Fruit fly (Drosophila melanogaster) whole organism, prepupa: ENCODE measurements around the gene CG43131.
A peak's percentile ranks its signal among the peaks of the same experiment; 100 is the strongest.

Experiments
- Blimp-1 ChIP-seq: fragments of 200-800 bp; sonication (Bioruptor generic); optimal IDR thresholded peaks from 3 replicates; lab custom pipeline; 2017; ENCODE audit warnings: missing biosample characterization, missing genetic modification characterization, mild to moderate bottlenecking, moderate library complexity, missing genetic modification reagents
- CG10631 ChIP-seq: fragments of 200-800 bp; sonication (Bioruptor generic); optimal IDR thresholded peaks from 2 replicates; lab custom pipeline; 2016; ENCODE audit warnings: missing biosample characterization, missing genetic modification characterization
- CG10669 ChIP-seq: fragments of 200-800 bp; sonication (Bioruptor generic); optimal IDR thresholded peaks from 3 replicates; lab custom pipeline; 2018; ENCODE audit warnings: missing biosample characterization, mild to moderate bottlenecking, missing genetic modification characterization, moderate library complexity
- CG11294 ChIP-seq: fragments of 200-800 bp; sonication (Bioruptor generic); IDR thresholded peaks from 2 replicates; pipeline ENCODE4 v1.3.6; 2022; ENCODE audit warnings: missing biosample characterization, missing genetic modification characterization
- CG11762 ChIP-seq: fragments of 200-800 bp; sonication (Bioruptor generic); optimal IDR thresholded peaks from 3 replicates; lab custom pipeline; 2016; ENCODE audit warnings: missing biosample characterization, missing genetic modification characterization; ENCODE audit not compliant: insufficient read depth
- CG11902 ChIP-seq: fragments of 200-800 bp; sonication (Bioruptor generic); optimal IDR thresholded peaks from 3 replicates; lab custom pipeline; 2016; ENCODE audit warnings: missing biosample characterization, missing genetic modification characterization
- CG15336 ChIP-seq: fragments of 200-800 bp; sonication (Bioruptor generic); IDR thresholded peaks from 2 replicates; pipeline ENCODE4 v1.3.6; 2022; ENCODE audit warnings: missing biosample characterization, missing genetic modification characterization
- CG1621 ChIP-seq: fragments of 200-800 bp; sonication (Bioruptor generic); optimal IDR thresholded peaks from 3 replicates; lab custom pipeline; 2018; ENCODE audit warnings: missing biosample characterization, mild to moderate bottlenecking, missing genetic modification characterization
- CG3032 ChIP-seq: fragments of 200-800 bp; optimal IDR thresholded peaks from 2 replicates; lab custom pipeline; 2019; ENCODE audit warnings: missing biosample characterization, mild to moderate bottlenecking, missing genetic modification characterization, moderate library complexity
- CG31627 ChIP-seq: fragments of 200-800 bp; sonication (Bioruptor generic); optimal IDR thresholded peaks from 3 replicates; lab custom pipeline; 2016; ENCODE audit warnings: missing biosample characterization, missing genetic modification characterization
- CG32006 ChIP-seq: fragments of 200-800 bp; sonication (Bioruptor generic); optimal IDR thresholded peaks from 3 replicates; lab custom pipeline; 2017; ENCODE audit warnings: missing biosample characterization, mild to moderate bottlenecking, missing genetic modification characterization
- CG3919 ChIP-seq: fragments of 200-800 bp; sonication (Bioruptor generic); optimal IDR thresholded peaks from 3 replicates; lab custom pipeline; 2016; ENCODE audit warnings: missing biosample characterization, missing genetic modification characterization
- CG6163 ChIP-seq: fragments of 200-800 bp; sonication (Bioruptor generic); IDR thresholded peaks from 3 replicates; pipeline ENCODE4 v1.3.6; 2022; ENCODE audit warnings: missing biosample characterization, missing genetic modification characterization
- CG6276 ChIP-seq: fragments of 200-800 bp; sonication (Bioruptor generic); optimal IDR thresholded peaks from 2 replicates; lab custom pipeline; 2017; ENCODE audit warnings: missing biosample characterization, mild to moderate bottlenecking, missing genetic modification characterization
- CG6792 ChIP-seq: fragments of 200-800 bp; sonication (Bioruptor generic); optimal IDR thresholded peaks from 3 replicates; lab custom pipeline; 2016; ENCODE audit warnings: missing biosample characterization, missing genetic modification characterization
- CG6808 ChIP-seq: fragments of 200-800 bp; sonication (Bioruptor generic); optimal IDR thresholded peaks from 3 replicates; lab custom pipeline; 2017; ENCODE audit warnings: missing biosample characterization, missing genetic modification characterization, mild to moderate bottlenecking, moderate library complexity, missing genetic modification reagents
- CG6854 ChIP-seq: fragments of 200-800 bp; sonication (Bioruptor generic); optimal IDR thresholded peaks from 2 replicates; lab custom pipeline; 2017; ENCODE audit warnings: missing biosample characterization, mild to moderate bottlenecking, missing genetic modification characterization
- CG7368 ChIP-seq: fragments of 200-800 bp; sonication (Bioruptor generic); optimal IDR thresholded peaks from 3 replicates; lab custom pipeline; 2016; ENCODE audit warnings: missing biosample characterization, missing genetic modification characterization
- CG8119 ChIP-seq: fragments of 200-800 bp; sonication (Bioruptor generic); IDR thresholded peaks from 3 replicates; pipeline ENCODE4 v1.3.6; 2022; ENCODE audit warnings: missing biosample characterization, missing genetic modification characterization
- CG8632 ChIP-seq: fragments of 200-800 bp; sonication (Bioruptor generic); optimal IDR thresholded peaks from 3 replicates; lab custom pipeline; 2016; ENCODE audit warnings: missing biosample characterization, missing genetic modification characterization
- Eip75B ChIP-seq: fragments of 200-800 bp; sonication (Bioruptor generic); optimal IDR thresholded peaks from 3 replicates; lab custom pipeline; 2016; ENCODE audit warnings: missing biosample characterization, missing genetic modification characterization
- Eip78C ChIP-seq: fragments of 200-800 bp; sonication (Bioruptor generic); peaks from one replicate; lab custom pipeline; 2016; ENCODE audit warnings: missing biosample characterization, missing genetic modification characterization
- Eip93F ChIP-seq: fragments of 200-800 bp; sonication (Bioruptor generic); optimal IDR thresholded peaks from 2 replicates; lab custom pipeline; 2016; ENCODE audit warnings: missing biosample characterization, mild to moderate bottlenecking, missing genetic modification characterization
- Ets96B ChIP-seq: fragments of 200-800 bp; optimal IDR thresholded peaks from 2 replicates; lab custom pipeline; 2019; ENCODE audit warnings: missing biosample characterization, mild to moderate bottlenecking, missing genetic modification characterization, moderate library complexity
- Hr38 ChIP-seq: sonication (Bioruptor generic); optimal IDR thresholded peaks from 2 replicates; lab custom pipeline; 2016; ENCODE audit warnings: missing biosample characterization, missing genetic modification characterization
- Hr39 ChIP-seq: fragments of 200-800 bp; sonication (Bioruptor generic); optimal IDR thresholded peaks from 2 replicates; lab custom pipeline; 2016; ENCODE audit warnings: missing biosample characterization, missing genetic modification characterization
- Lpt ChIP-seq: fragments of 200-800 bp; sonication (Bioruptor generic); optimal IDR thresholded peaks from 3 replicates; lab custom pipeline; 2016; ENCODE audit warnings: missing biosample characterization, missing genetic modification characterization
- Met ChIP-seq: fragments of 200-800 bp; sonication (Bioruptor generic); optimal IDR thresholded peaks from 3 replicates; lab custom pipeline; 2016; ENCODE audit warnings: missing biosample characterization, missing genetic modification characterization
- OdsH ChIP-seq: fragments of 200-800 bp; sonication (Bioruptor generic); optimal IDR thresholded peaks from 3 replicates; lab custom pipeline; 2016; ENCODE audit warnings: missing biosample characterization, missing genetic modification characterization
- Sox102F ChIP-seq: fragments of 200-800 bp; sonication (Bioruptor generic); optimal IDR thresholded peaks from 2 replicates; lab custom pipeline; 2016; ENCODE audit warnings: missing biosample characterization, mild to moderate bottlenecking, missing genetic modification characterization
- Sox15 ChIP-seq: fragments of 200-800 bp; sonication (Bioruptor generic); optimal IDR thresholded peaks from 3 replicates; lab custom pipeline; 2016; ENCODE audit warnings: missing biosample characterization, missing genetic modification characterization
- achi ChIP-seq: fragments of 200-800 bp; sonication (Bioruptor generic); optimal IDR thresholded peaks from 3 replicates; lab custom pipeline; 2016; ENCODE audit warnings: missing biosample characterization, missing genetic modification characterization
- acj6 ChIP-seq: fragments of 200-800 bp; sonication (Bioruptor generic); optimal IDR thresholded peaks from 3 replicates; lab custom pipeline; 2016; ENCODE audit warnings: missing biosample characterization, missing genetic modification characterization
- cyc ChIP-seq: fragments of 200-800 bp; sonication (Bioruptor generic); optimal IDR thresholded peaks from 3 replicates; lab custom pipeline; 2016; ENCODE audit warnings: missing biosample characterization, missing genetic modification characterization
- dac ChIP-seq: fragments of 200-800 bp; sonication (Bioruptor generic); optimal IDR thresholded peaks from 2 replicates; lab custom pipeline; 2017; ENCODE audit warnings: missing biosample characterization, mild to moderate bottlenecking, missing genetic modification characterization
- dsx ChIP-seq: fragments of 200-800 bp; optimal IDR thresholded peaks from 3 replicates; lab custom pipeline; 2019; ENCODE audit warnings: missing biosample characterization, mild to moderate bottlenecking, missing genetic modification characterization, moderate library complexity; ENCODE audit not compliant: poor library complexity, severe bottlenecking
- eg ChIP-seq: fragments of 200-800 bp; sonication (Bioruptor generic); IDR thresholded peaks from 3 replicates; pipeline ENCODE4 v1.3.6; 2022; ENCODE audit warnings: missing biosample characterization, missing genetic modification characterization
- esn ChIP-seq: fragments of 200-800 bp; sonication (Bioruptor generic); optimal IDR thresholded peaks from 2 replicates; lab custom pipeline; 2016; ENCODE audit warnings: missing biosample characterization, mild to moderate bottlenecking, missing genetic modification characterization, moderate library complexity
- fd85E ChIP-seq: fragments of 200-800 bp; sonication (Bioruptor generic); optimal IDR thresholded peaks from 3 replicates; lab custom pipeline; 2016; ENCODE audit warnings: missing biosample characterization, missing genetic modification characterization
- fkh ChIP-seq: fragments of 200-800 bp; sonication (Bioruptor generic); optimal IDR thresholded peaks from 3 replicates; lab custom pipeline; 2017; ENCODE audit warnings: missing biosample characterization, mild to moderate bottlenecking, missing genetic modification characterization, moderate library complexity
- lz ChIP-seq: fragments of 200-800 bp; sonication (Bioruptor generic); optimal IDR thresholded peaks from 3 replicates; lab custom pipeline; 2016; ENCODE audit warnings: missing biosample characterization, missing genetic modification characterization
- net ChIP-seq: fragments of 200-800 bp; sonication (Bioruptor generic); optimal IDR thresholded peaks from 3 replicates; lab custom pipeline; 2016; ENCODE audit warnings: missing biosample characterization, missing genetic modification characterization
- pdm3 ChIP-seq: fragments of 200-800 bp; sonication (Bioruptor generic); optimal IDR thresholded peaks from 3 replicates; lab custom pipeline; 2016; ENCODE audit warnings: missing biosample characterization, missing genetic modification characterization
- ss ChIP-seq, 2 experiments: fragments of 200-800 bp; sonication (Bioruptor generic); optimal IDR thresholded peaks; 2 replicates in 1 of 2; 3 replicates in 1 of 2; lab custom pipeline; 2017 to 2018; ENCODE audit warnings: mild to moderate bottlenecking in 2 of 2, missing biosample characterization in 2 of 2, missing genetic modification characterization in 2 of 2, moderate library complexity in 1 of 2
- svp ChIP-seq: fragments of 200-800 bp; sonication (Bioruptor generic); peaks from one replicate; lab custom pipeline; 2016; ENCODE audit warnings: missing biosample characterization, missing genetic modification characterization
- vri ChIP-seq: fragments of 200-800 bp; sonication (Bioruptor generic); optimal IDR thresholded peaks from 3 replicates; lab custom pipeline; 2016; ENCODE audit warnings: missing biosample characterization, mild to moderate bottlenecking, missing genetic modification characterization

CG43131 gene

dm6 chr3R:5095930-5096572 lies 12.9 kb downstream of the CG43131 start:
- TF ChIP-seq Eip75B (GFP tag; lab: Kevin White, UChicago) (no peak), acj6 (GFP tag; lab: Kevin White, UChicago) (no peak), dsx (GFP tag; lab: Kevin White, UChicago) (peak; percentile 16), CG15336 (no peak), CG6854 (GFP tag; lab: Kevin White, UChicago) (peak; percentile 48), Blimp-1 (GFP tag; lab: Kevin White, UChicago) (peak; percentile 43), achi (GFP tag; lab: Kevin White, UChicago) (no peak), OdsH (no peak), ss (GFP tag; optimal IDR thresholded peaks at IDR 0.05; lab: Kevin White, UChicago) (peak in 1 of 2 experiments; percentile 8), CG7368 (no peak), CG32006 (GFP tag; lab: Kevin White, UChicago) (no peak), CG3919 (no peak), CG11762 (GFP tag; lab: Kevin White, UChicago) (no peak), Hr38 (GFP tag; lab: Kevin White, UChicago) (no peak)

- TF ChIP-seq CG1621 (tag; lab: Kevin White, UChicago) (peak; percentile 2), CG10631 (GFP tag; lab: Kevin White, UChicago) (peak; percentile 54), fd85E (GFP tag; lab: Kevin White, UChicago) (no peak), CG3919 (peak; percentile 48), net (peak; percentile 32), esn (GFP tag; lab: Kevin White, UChicago) (peak; percentile 60), Eip78C (GFP tag; lab: Kevin White, UChicago) (peak; percentile 84), CG6276 (GFP tag; lab: Kevin White, UChicago) (no peak), CG11762 (GFP tag; lab: Kevin White, UChicago) (peak; percentile 29), Lpt (GFP tag; lab: Kevin White, UChicago) (no peak), Sox15 (GFP tag; lab: Kevin White, UChicago) (no peak), vri (GFP tag; lab: Kevin White, UChicago) (peak; percentile 12), svp (GFP tag; lab: Kevin White, UChicago) (peak; percentile 81), CG6854 (GFP tag; lab: Kevin White, UChicago) (no peak), CG31627 (GFP tag; lab: Kevin White, UChicago) (peak; percentile 27), Eip75B (GFP tag; lab: Kevin White, UChicago) (peak; percentile 57), CG10669 (GFP tag; lab: Kevin White, UChicago) (peak; percentile 39), dac (GFP tag; lab: Kevin White, UChicago) (no peak), cyc (GFP tag; lab: Kevin White, UChicago) (peak; percentile 40), CG6792 (GFP tag; lab: Kevin White, UChicago) (peak; percentile 39), CG7368 (peak; percentile 10), CG11902 (GFP tag; lab: Kevin White, UChicago) (peak; percentile 5), acj6 (GFP tag; lab: Kevin White, UChicago) (peak; percentile 21), Sox102F (no peak), CG3032 (peak; percentile 61), CG8119 (GFP tag; lab: Robert Waterston, UW) (0 out of 3 replicates have a peak, but pooled peaks have one; percentile 39), CG6163 (GFP tag; lab: Robert Waterston, UW) (peak; percentile 38; the same call in 2 of the 3 replicates), CG11294 (GFP tag; lab: Robert Waterston, UW) (no peak), Eip93F (no peak), fkh (GFP tag; lab: Kevin White, UChicago) (no peak), Hr39 (peak; percentile 45), CG8632 (GFP tag; lab: Kevin White, UChicago) (peak; percentile 23), dsx (GFP tag; lab: Kevin White, UChicago) (no peak), CG6808 (GFP tag; lab: Kevin White, UChicago) (peak; percentile 48), Hr38 (GFP tag; lab: Kevin White, UChicago) (no peak), Ets96B (peak; percentile 30), eg (GFP tag; lab: Robert Waterston, UW) (0 out of 3 replicates have a peak, but pooled peaks have one; percentile 31), pdm3 (peak; percentile 34), Met (GFP tag; lab: Kevin White, UChicago) (peak; percentile 55), lz (peak; percentile 42), CG15336 (0 out of 2 replicates have a peak, but pooled peaks have one; percentile 24)
These were observed 13.7 kb downstream of the CG43131 start for dm6 chr3R:5095137-5095802.
